Worm (Caenorhabditis elegans): Measurements from ENCODE around the gene ptr-15.

ce11 chrV:6956237-6956636 is 13.6 kb downstream of the ptr-15 start, which contains the start of gene mec-1:
- TF ChIP-seq ama-1 (optimal IDR thresholded peaks at IDR 0.05) (no peak), elt-3 (tag; optimal IDR thresholded peaks at IDR 0.05) (no peak), C04F5.9 (tag; optimal IDR thresholded peaks at IDR 0.05) (no peak), aha-1 (tag; optimal IDR thresholded peaks at IDR 0.05) (no peak), nhr-237 (tag; optimal IDR thresholded peaks at IDR 0.05) (no peak), nhr-12 (tag; optimal IDR thresholded peaks at IDR 0.05) (no peak), pqm-1 (tag; optimal IDR thresholded peaks at IDR 0.05) (no peak), ceh-90 (tag; optimal IDR thresholded peaks at IDR 0.05) (no peak), unc-86 (tag; optimal IDR thresholded peaks at IDR 0.05) (no peak), unc-62 (GFP tag; optimal IDR thresholded peaks at IDR 0.05) (no peak), pag-3 (tag; optimal IDR thresholded peaks at IDR 0.05; ENCODE audit: borderline replicate concordance, insufficient read depth) (no peak)
